Worm (Caenorhabditis elegans) whole organism, midembryonic: Measurements from ENCODE around the gene ZK1236.5.

ENCODE experiments used
- T22C8.4 ChIP-seq: fragments of 200-800 bp; sonication (Bioruptor generic); IDR thresholded peaks from 2 replicates; pipeline ENCODE4 v1.3.6; 2022; ENCODE audit warnings: missing genetic modification characterization, missing compliant biosample characterization
- klf-2 ChIP-seq: fragments of 200-800 bp; sonication (Bioruptor generic); conservative IDR thresholded peaks from 2 replicates; pipeline ENCODE4 v1.3.6; 2022; ENCODE audit warnings: missing genetic modification reagents, missing genetic modification characterization, missing compliant biosample characterization
- med-1 ChIP-seq: sonication (generic microtip); optimal IDR thresholded peaks from 2 replicates; lab custom pipeline; 2017; ENCODE audit warnings: missing genetic modification characterization, mild to moderate bottlenecking, missing compliant biosample characterization, antibody characterized with exemption, missing genetic modification reagents; ENCODE audit not compliant: insufficient read depth
- tab-1 ChIP-seq: fragments of 200-800 bp; sonication (Bioruptor generic); IDR thresholded peaks from 2 replicates; pipeline ENCODE4 v1.3.6; 2022; ENCODE audit warnings: missing genetic modification characterization, missing compliant biosample characterization
- ztf-23 ChIP-seq: fragments of 200-800 bp; sonication (Bioruptor generic); IDR thresholded peaks from 2 replicates; pipeline ENCODE4 v1.3.6; 2022; ENCODE audit warnings: missing genetic modification reagents, missing genetic modification characterization, missing compliant biosample characterization
- ztf-29 ChIP-seq: fragments of 200-800 bp; sonication (Bioruptor generic); IDR thresholded peaks from 2 replicates; pipeline ENCODE4 v1.3.6; 2022; ENCODE audit warnings: missing genetic modification reagents, missing genetic modification characterization, missing compliant biosample characterization

DNA sequence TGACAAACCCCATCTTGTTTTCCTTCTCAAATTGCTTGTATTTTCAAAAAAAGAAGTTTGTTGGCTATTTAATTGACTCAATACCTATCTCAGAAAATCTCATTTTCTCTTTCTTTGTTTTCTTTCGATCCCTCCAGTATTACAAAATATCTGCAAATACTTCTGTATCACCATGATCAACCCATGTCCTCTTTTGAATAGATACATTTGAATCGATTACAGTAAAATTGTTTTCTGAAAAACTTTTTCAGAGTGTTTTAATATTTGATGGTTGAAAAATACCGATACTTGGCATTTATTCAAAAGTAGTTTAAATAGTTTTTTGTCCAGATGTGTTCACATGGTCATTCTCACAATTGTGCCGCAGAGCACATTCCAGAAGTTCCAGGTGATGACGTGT lies 22.8 kb downstream of the ZK1236.5 start, which contains the start of gene ZK353.9:
- TF ChIP-seq klf-2 (GFP tag; lab: Robert Waterston, UW) (no peak), ztf-23 (GFP tag; lab: Robert Waterston, UW) (no peak), tab-1 (GFP tag; lab: Robert Waterston, UW) (no peak), T22C8.4 (GFP tag; lab: Robert Waterston, UW) (no peak), ztf-29 (GFP tag; lab: Robert Waterston, UW) (no peak), med-1 (no peak)
